Fruit fly (Drosophila melanogaster) S2 (cell line): ENCODE results near the gene CG42271.

Source experiments
- CG8478 ChIP-seq: fragments of >200 bp; optimal IDR thresholded peaks from 2 replicates; lab custom pipeline; 2018
- CTCF ChIP-seq, 2 experiments: fragments of >200 bp; optimal IDR thresholded peaks; 2 replicates each; lab custom pipeline; 2018

Gene CG42271

DNA sequence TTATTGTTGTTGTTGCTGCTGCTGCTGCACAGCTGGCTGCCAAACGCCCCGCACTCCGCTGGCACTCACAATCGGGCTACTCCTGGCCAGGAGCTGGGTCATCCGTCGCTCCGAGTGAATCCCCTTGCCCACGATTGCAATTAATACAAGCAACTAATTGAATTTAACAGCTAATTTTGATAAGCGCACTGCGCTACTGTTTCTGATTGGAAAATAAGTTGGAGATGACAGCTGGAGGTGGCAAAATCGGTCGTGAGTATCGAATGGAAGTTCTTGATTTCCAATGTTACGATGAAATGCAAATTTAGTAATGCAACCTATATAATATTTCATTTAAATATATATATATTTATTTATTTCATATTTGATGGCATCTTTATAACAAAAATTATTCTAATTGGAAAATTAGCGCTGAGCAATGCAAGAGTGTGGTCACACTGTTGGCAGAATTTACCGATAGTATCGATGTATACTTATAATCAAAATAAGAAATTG lies at the start of gene CG42271:
TSS of gene CG42271 (minus strand) at position 224 of the 495 bp plus-strand sequence.
- TF ChIP-seq CG8478 (lab: Kevin White, UChicago): no peak
- TF ChIP-seq CTCF (optimal IDR thresholded peaks at IDR 0.05; lab: Kevin White, UChicago): no peak

DNA sequence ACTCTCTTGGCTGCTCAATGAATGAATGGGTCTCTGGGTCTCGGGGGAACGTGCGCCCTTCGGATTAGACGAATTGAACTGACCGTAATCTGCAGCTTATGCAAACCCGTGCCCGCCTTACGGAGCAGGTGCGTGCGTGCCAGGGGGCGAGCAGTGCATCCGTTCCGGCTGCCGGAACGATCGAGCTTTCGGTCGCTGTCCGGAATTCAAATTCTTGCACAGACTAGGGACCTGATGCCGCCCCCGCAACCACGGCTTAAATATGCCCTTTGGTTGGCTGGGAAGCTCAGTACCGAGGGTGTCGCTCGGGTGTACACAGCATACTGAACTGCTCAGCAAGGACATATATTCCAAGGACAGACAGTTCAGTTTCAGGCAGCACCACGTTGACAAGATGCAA lies 43.6 kb upstream of the CG42271 start, which contains the start of gene Muc12Ea:
TSS of gene Muc12Ea (plus strand) at position 301 of the 400 bp plus-strand sequence.
- TF ChIP-seq CG8478 (lab: Kevin White, UChicago): no peak
- no peak for TF ChIP-seq CTCF (optimal IDR thresholded peaks at IDR 0.05; lab: Kevin White, UChicago)

DNA sequence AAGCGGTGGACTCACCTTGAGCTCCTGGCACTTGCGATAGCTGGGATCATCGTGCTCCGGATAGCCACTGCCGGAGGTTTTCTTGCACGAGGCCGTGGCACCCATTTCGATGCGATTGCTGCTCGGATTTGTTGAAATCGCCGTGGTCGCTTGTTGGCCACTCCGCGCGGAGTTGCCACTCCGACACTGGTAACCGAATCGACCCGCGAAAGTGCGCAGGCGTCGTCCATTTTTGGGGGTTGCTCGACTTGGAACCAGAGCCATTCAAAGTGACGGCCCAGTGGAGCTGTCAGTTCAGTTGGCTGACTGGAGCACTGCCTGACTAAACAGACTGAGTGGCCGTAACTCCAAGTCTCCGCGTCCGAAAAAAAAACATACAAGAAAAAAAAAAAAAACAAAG lies 32.2 kb upstream of the CG42271 start, which contains the start of the genes CG13404 and na:
TSS of gene CG13404 (minus strand) at position 176 of the 400 bp plus-strand sequence.
TSS of gene na (plus strand) at position 293 of the 400 bp plus-strand sequence.
- no peak for TF ChIP-seq CTCF (optimal IDR thresholded peaks at IDR 0.05; lab: Kevin White, UChicago)
- no peak for TF ChIP-seq CG8478 (lab: Kevin White, UChicago)

DNA sequence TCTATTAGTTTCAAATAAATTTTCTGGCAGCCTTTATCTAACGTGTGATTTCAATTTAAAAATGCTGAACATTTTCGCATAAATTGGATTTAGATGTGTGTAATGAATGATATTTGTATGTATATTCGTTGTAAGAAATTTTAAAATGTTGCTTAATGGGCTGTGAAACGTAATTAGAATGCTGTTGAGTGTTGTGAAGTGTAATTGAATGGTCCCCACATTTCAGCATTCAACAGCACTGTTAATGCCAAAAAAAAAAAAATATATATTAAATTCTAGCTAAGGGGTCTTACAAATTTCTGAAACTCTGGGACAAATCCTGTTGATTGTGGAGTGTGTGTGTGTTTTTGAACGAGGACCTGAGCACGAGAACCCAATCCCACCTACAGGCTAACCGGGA lies 31.3 kb upstream of the CG42271 start:
- TF ChIP-seq CG8478 (lab: Kevin White, UChicago) (no peak), CTCF (optimal IDR thresholded peaks at IDR 0.05; lab: Kevin White, UChicago) (no peak)

DNA sequence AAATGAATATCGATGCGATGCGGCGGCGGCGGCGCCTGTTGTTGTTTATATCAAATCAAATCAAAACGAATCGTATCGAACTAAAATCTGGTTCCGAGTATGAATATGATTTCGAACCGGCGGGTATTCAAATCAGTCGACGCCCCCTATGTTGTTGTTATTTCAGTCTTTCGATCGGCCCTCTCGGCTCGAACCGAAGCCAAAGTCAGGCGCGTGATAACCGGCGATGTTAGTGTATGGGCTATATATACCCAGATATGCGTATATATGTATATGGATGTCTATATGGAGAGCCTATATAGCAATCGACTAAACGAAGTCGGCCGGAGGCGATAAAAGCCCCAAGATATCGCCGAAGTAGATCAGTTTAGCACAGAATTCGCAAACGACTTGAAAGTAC lies 27.0 kb upstream of the CG42271 start, which contains the start of the genes CG46317 and Tat:
TSS of gene CG46317 (plus strand) at position 361 of the 400 bp plus-strand sequence.
TSS of gene Tat (plus strand) at position 361 of the 400 bp plus-strand sequence.
- TF ChIP-seq CG8478 (lab: Kevin White, UChicago) (no peak), CTCF (optimal IDR thresholded peaks at IDR 0.05; lab: Kevin White, UChicago) (no peak)

DNA sequence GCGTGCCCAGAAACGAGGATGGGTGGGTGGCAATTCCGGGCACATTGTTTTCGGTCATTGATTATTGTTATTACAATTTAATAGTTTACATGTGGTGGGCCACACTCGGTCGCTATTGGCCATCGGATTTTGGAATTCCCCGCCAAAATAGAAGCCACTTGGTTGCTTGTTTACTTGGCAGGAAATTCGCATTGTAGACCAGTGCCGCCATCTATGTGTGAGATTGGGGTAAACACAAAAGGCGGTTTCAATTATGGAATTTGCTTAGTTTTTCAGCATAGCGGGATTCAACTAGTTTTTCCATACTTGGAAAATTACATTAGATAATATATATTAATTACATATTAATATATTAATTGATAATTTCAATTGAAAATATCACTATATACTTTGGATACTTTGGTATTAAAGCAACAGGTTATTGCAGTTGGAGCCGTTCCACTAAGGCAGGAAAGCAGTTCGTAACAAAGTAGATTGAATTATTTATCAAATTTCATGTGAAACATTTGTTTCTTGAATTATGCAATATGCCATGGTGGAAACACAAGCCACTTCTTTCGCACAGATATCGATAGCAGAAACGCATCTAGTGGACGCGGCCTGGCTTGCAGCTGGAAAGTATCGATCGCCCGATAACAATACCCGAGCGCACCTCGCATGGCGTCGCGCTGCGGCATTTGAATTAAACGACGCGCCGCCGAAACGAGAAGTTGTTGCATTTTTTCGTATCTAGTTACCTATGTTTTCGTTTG lies 13.3 kb upstream of the CG42271 start, which contains the start of gene mud:
TSS of gene mud (plus strand) at position 698 of the 752 bp plus-strand sequence.
- TF ChIP-seq CTCF (optimal IDR thresholded peaks at IDR 0.05; lab: Kevin White, UChicago) (peak; percentile 74 to 85), CG8478 (lab: Kevin White, UChicago) (no peak)

DNA sequence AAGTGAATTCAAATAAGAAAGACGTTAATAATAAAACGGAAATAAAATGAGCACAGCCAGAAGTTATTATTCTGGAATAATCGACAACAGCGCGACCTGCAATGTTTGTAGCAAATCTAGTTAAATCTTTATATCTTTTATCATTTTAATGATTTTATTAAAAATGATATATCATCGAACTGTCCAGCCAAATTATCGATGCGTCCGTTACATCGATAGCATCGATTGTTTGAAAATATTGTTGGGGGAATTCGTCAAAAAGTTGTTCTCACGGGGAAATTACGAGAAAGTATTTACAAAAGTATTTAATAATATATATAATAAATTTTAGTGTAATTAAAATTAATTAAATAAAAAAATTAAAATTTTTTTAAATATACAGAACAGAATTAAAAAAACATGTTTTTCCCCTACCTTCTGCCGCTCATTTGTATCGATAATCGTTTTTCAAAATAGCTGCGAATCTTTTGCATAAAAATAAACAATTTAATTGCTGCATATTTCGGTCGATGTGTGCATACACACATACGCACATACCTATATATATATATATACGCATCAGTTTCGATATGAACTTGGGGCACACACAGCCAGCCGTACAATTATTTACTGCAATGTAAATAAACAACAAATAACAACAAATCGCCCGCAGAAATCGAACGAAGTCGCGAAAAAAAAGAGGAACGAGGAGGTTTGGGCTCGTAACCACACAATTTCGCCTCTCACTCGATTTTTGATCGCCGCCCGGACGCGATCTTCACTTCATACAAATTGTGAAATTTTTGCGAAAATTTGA lies 9.3 kb upstream of the CG42271 start, which contains the start of gene CG32599:
TSS of gene CG32599 (plus strand) at position 746 of the 796 bp plus-strand sequence.
- TF ChIP-seq CG8478 (lab: Kevin White, UChicago) (no peak), CTCF (optimal IDR thresholded peaks at IDR 0.05; lab: Kevin White, UChicago) (no peak)

DNA sequence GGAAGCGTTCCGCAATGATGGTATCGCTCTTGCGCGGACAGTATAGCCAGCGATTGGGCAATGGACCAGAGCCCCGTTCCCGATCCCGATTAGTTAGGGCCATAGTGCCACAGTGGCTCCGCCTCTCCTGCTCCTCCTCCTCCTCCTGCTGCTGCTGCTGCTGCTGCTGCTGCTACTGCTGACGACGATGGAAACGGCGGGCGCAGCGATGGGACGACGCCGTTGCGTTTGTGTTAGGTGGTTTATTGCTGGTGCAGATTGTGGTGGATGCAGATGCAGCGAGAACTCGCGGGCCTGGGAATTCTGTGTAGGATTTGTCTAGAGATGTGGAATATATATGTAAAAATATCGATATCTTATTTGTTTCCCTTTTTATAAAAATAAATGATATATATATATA lies 8.6 kb upstream of the CG42271 start, which contains the start of gene mRNA-cap:
TSS of gene mRNA-cap (minus strand) at position 344 of the 400 bp plus-strand sequence.
- no peak for TF ChIP-seq CG8478 (lab: Kevin White, UChicago)
- TF ChIP-seq CTCF (optimal IDR thresholded peaks at IDR 0.05; lab: Kevin White, UChicago): no peak

DNA sequence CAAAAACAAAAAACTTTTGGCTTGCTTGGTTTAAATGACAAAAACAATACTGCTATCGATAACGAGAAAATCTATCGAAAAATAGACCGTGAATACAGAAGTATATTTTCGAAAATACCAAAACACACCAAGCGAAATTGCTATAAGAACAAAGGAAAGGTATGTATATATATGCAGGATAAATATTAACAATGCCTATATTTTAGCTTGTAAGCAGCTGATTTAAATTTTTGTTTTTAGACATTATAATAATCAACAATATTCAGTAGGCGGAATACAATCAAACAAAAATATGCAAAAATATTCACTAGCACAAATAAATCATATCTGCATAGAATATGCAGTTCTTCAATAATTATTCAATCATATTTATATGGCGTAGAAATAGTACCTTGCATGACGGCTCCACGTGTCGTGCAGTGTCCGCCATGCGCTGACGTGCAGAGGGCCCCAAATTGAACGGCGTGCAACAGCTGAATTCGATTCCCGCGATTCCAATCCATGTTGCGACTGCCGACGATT lies 4.1 kb upstream of the CG42271 start, which contains the start of the genes Fbxl4 and Dus2:
TSS of gene Fbxl4 (minus strand) at position 51 of the 522 bp plus-strand sequence.
TSS of gene Dus2 (plus strand) at position 116 of the 522 bp plus-strand sequence.
- TF ChIP-seq CTCF (optimal IDR thresholded peaks at IDR 0.05; lab: Kevin White, UChicago) (no peak), CG8478 (lab: Kevin White, UChicago) (no peak)

DNA sequence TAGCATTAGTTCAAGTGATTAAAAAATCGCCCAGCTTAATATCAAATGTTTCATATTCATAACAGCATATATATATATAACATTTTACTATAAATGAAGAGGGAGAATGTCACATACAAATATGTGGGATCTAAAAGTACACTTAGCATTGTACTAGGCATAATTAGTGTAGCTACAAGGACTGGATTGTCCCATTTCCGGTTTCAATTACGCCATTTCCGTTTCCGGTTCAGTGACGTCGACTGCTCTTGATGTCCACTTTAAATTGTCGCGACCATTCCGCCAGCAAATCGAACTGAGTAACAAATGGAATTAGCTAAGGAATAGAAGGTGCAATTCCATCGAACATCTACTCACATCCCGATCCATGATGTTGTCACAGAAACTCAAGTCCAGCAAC lies 602 bp upstream of the CG42271 start:
- no peak for TF ChIP-seq CG8478 (lab: Kevin White, UChicago)
- no peak for TF ChIP-seq CTCF (optimal IDR thresholded peaks at IDR 0.05; lab: Kevin White, UChicago)

DNA sequence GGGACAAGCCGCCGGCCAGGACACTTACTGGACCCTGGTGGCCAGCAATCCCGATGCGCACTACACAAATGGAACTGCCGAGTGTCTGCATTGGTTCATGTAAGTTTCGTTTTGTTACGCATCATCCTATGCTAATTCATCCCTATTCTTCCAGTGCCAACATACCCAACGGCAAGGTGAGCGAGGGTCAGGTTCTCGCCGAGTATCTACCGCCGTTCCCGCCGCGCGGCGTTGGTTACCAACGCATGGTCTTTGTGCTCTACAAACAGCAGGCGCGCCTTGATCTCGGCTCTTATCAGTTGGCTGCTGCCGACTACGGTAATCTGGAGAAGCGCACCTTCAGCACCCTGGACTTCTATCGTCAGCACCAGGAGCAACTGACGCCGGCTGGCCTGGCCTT lies 6.8 kb downstream of the CG42271 start:
- TF ChIP-seq CTCF (optimal IDR thresholded peaks at IDR 0.05; lab: Kevin White, UChicago) (no peak), CG8478 (lab: Kevin White, UChicago) (no peak)

DNA sequence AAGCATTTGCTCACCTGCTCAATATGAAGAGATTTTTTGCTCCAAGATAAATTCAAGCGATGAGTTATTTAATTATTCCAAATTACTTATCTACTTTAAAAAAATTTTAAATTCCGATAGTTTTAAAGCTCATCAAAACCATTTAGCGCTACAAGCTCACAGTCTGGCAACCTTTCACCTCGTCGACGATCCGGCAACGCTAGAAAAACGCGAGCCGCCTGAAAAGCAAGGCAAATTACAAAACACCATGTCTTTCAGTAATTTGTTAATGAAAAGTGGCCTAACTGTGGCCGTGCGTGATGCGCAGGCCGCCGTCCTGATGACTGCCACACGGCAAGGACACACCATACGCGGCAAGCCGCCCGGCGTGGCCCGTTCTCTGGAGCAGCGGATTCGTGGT lies 7.8 kb downstream of the CG42271 start, which contains the start of gene mRpL38:
TSS of gene mRpL38 (plus strand) at position 197 of the 400 bp plus-strand sequence.
- TF ChIP-seq CG8478 (lab: Kevin White, UChicago) (no peak), CTCF (optimal IDR thresholded peaks at IDR 0.05; lab: Kevin White, UChicago) (no peak)

DNA sequence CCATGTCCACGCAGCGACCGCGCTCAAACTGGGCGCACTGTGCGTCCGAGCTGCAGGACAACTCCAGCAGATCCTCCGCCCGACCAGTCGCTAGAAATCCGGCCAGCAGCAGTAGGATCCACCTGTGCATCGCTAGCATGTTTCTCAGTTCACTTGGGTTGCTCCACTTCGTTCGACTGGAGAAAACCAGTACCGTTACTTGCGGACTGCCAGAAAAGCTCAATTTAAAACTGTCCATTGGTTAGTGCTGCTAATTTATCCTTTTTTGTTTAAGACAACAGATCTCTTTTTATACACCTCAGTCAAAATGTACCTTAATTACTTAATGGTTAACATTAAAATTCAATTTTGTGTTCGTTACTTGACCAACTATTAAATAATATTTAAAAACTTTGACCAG lies 8.2 kb downstream of the CG42271 start, which contains the start of gene CG11674:
TSS of gene CG11674 (minus strand) at position 215 of the 400 bp plus-strand sequence.
- TF ChIP-seq CG8478 (lab: Kevin White, UChicago) (no peak), CTCF (optimal IDR thresholded peaks at IDR 0.05; lab: Kevin White, UChicago) (no peak)

DNA sequence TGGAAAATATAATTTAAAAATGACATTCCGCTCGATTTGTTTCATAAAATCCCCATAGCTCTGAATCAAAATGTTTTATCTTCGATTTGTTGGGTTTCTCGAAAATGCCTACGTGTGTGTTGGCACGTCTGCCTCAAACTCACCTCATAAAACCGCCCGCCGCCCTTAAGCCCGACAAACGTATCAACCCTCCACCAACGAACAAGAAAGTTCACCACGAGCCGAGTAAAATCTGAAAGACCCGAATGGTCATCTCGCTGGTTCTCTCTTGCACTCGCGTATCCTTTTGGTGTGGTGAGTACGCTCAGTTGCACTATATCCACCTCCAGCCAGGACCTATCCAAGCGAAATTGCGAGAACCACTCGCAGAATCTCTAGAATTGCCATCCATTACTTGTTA lies 11.9 kb downstream of the CG42271 start:
- no peak for TF ChIP-seq CTCF (optimal IDR thresholded peaks at IDR 0.05; lab: Kevin White, UChicago)
- TF ChIP-seq CG8478 (lab: Kevin White, UChicago): no peak
